Worm (Caenorhabditis elegans) whole organism, mixed stage, embryonic: Measurements from ENCODE around the gene swp-1.

ENCODE experiments used
- M03D4.4 ChIP-seq: sonication (generic microtip); optimal IDR thresholded peaks from 2 replicates; lab custom pipeline; 2017; ENCODE audit warnings: mild to moderate bottlenecking, missing genetic modification characterization, missing compliant biosample characterization
- bed-3 ChIP-seq: fragments of 200-800 bp; sonication (Bioruptor generic); optimal IDR thresholded peaks from 3 replicates; lab custom pipeline; 2018; ENCODE audit warnings: mild to moderate bottlenecking, missing genetic modification characterization, moderate library complexity, missing compliant biosample characterization
- blmp-1 ChIP-seq: fragments of 150-350 bp; optimal IDR thresholded peaks from 2 replicates; lab custom pipeline; 2014; ENCODE audit warnings: missing biosample characterization, missing genetic modification characterization
- ceh-39 ChIP-seq: fragments of 150-350 bp; optimal IDR thresholded peaks from 2 replicates; lab custom pipeline; 2014; ENCODE audit warnings: missing biosample characterization, missing genetic modification characterization
- ceh-43 ChIP-seq: fragments of 200-800 bp; sonication (Bioruptor generic); optimal IDR thresholded peaks from 2 replicates; lab custom pipeline; 2018; ENCODE audit warnings: mild to moderate bottlenecking, missing genetic modification characterization, moderate library complexity, missing compliant biosample characterization
- ceh-83 ChIP-seq: fragments of 200-800 bp; sonication (Bioruptor generic); optimal IDR thresholded peaks from 2 replicates; lab custom pipeline; 2018; ENCODE audit warnings: mild to moderate bottlenecking, missing genetic modification characterization, missing compliant biosample characterization
- ces-1 ChIP-seq: fragments of 150-350 bp; optimal IDR thresholded peaks from 2 replicates; lab custom pipeline; 2014; ENCODE audit warnings: missing biosample characterization, missing genetic modification reagents, missing genetic modification characterization
- cnd-1 ChIP-seq: fragments of 200-800 bp; sonication (Bioruptor generic); optimal IDR thresholded peaks from 2 replicates; lab custom pipeline; 2018; ENCODE audit warnings: mild to moderate bottlenecking, missing genetic modification characterization, missing compliant biosample characterization
- drap-1 ChIP-seq: fragments of 200-800 bp; sonication (Bioruptor generic); optimal IDR thresholded peaks from 3 replicates; lab custom pipeline; 2018; ENCODE audit warnings: mild to moderate bottlenecking, missing genetic modification characterization, missing compliant biosample characterization
- elt-1 ChIP-seq: sonication (generic microtip); optimal IDR thresholded peaks from 2 replicates; lab custom pipeline; 2017; ENCODE audit warnings: missing genetic modification characterization, mild to moderate bottlenecking, missing compliant biosample characterization, antibody characterized with exemption, moderate library complexity, borderline replicate concordance; ENCODE audit not compliant: insufficient read depth
- elt-3 ChIP-seq: fragments of 150-350 bp; optimal IDR thresholded peaks from 2 replicates; lab custom pipeline; 2014; ENCODE audit warnings: missing biosample characterization, missing genetic modification characterization
- flh-1 ChIP-seq: fragments of 200-800 bp; sonication (Bioruptor generic); optimal IDR thresholded peaks from 2 replicates; lab custom pipeline; 2018; ENCODE audit warnings: mild to moderate bottlenecking, missing genetic modification characterization, moderate library complexity, missing compliant biosample characterization
- ham-2 ChIP-seq: fragments of 200-800 bp; sonication (Bioruptor generic); optimal IDR thresholded peaks from 2 replicates; lab custom pipeline; 2018; ENCODE audit warnings: mild to moderate bottlenecking, missing genetic modification characterization, missing compliant biosample characterization
- hlh-1 ChIP-seq: fragments of 150-350 bp; optimal IDR thresholded peaks from 2 replicates; lab custom pipeline; 2014; ENCODE audit warnings: missing biosample characterization, missing genetic modification reagents, missing genetic modification characterization
- lin-13 ChIP-seq: fragments of 150-350 bp; optimal IDR thresholded peaks from 2 replicates; lab custom pipeline; 2014; ENCODE audit warnings: missing biosample characterization, missing genetic modification characterization
- lin-32 ChIP-seq: fragments of 200-800 bp; sonication (Bioruptor generic); optimal IDR thresholded peaks from 2 replicates; lab custom pipeline; 2018; ENCODE audit warnings: mild to moderate bottlenecking, missing genetic modification characterization, missing compliant biosample characterization
- lsy-2 ChIP-seq: fragments of 150-350 bp; optimal IDR thresholded peaks from 2 replicates; lab custom pipeline; 2014; ENCODE audit warnings: missing biosample characterization, missing genetic modification characterization
- mab-5 ChIP-seq: fragments of 150-350 bp; optimal IDR thresholded peaks from 2 replicates; lab custom pipeline; 2014; ENCODE audit warnings: missing biosample characterization, missing genetic modification characterization
- mep-1 ChIP-seq: fragments of 150-350 bp; optimal IDR thresholded peaks from 2 replicates; lab custom pipeline; 2017; ENCODE audit warnings: missing biosample characterization, missing genetic modification reagents, missing genetic modification characterization, inconsistent platforms
- mls-2 ChIP-seq: sonication (generic microtip); optimal IDR thresholded peaks from 2 replicates; lab custom pipeline; 2016; ENCODE audit warnings: mild to moderate bottlenecking, missing genetic modification characterization, moderate library complexity, missing compliant biosample characterization
- nhr-12 ChIP-seq: fragments of 150-350 bp; optimal IDR thresholded peaks from 2 replicates; lab custom pipeline; 2014; ENCODE audit warnings: missing biosample characterization, missing genetic modification characterization
- nhr-2 ChIP-seq: fragments of 150-350 bp; optimal IDR thresholded peaks from 2 replicates; lab custom pipeline; 2014; ENCODE audit warnings: missing biosample characterization, missing genetic modification characterization
- nhr-237 ChIP-seq: fragments of 150-350 bp; optimal IDR thresholded peaks from 2 replicates; lab custom pipeline; 2014; ENCODE audit warnings: missing biosample characterization, missing genetic modification characterization
- nhr-28 ChIP-seq: fragments of 150-350 bp; optimal IDR thresholded peaks from 2 replicates; lab custom pipeline; 2014; ENCODE audit warnings: missing biosample characterization, missing genetic modification characterization
- pha-4 ChIP-seq: fragments of 150-350 bp; optimal IDR thresholded peaks from 2 replicates; lab custom pipeline; 2018; ENCODE audit warnings: missing biosample characterization, missing genetic modification reagents, missing genetic modification characterization
- sem-2 ChIP-seq: fragments of 200-800 bp; sonication (Bioruptor generic); optimal IDR thresholded peaks from 2 replicates; lab custom pipeline; 2018; ENCODE audit warnings: mild to moderate bottlenecking, missing genetic modification characterization, missing compliant biosample characterization
- sptf-1 ChIP-seq: sonication (generic microtip); optimal IDR thresholded peaks from 2 replicates; lab custom pipeline; 2017; ENCODE audit warnings: mild to moderate bottlenecking, missing genetic modification characterization, moderate library complexity, missing compliant biosample characterization
- tbx-8 ChIP-seq: fragments of 200-800 bp; sonication (Bioruptor generic); optimal IDR thresholded peaks from 2 replicates; lab custom pipeline; 2018; ENCODE audit warnings: mild to moderate bottlenecking, missing genetic modification characterization, moderate library complexity, missing compliant biosample characterization
- unc-120 ChIP-seq: sonication (generic microtip); optimal IDR thresholded peaks from 2 replicates; lab custom pipeline; 2017; ENCODE audit warnings: missing genetic modification characterization, missing compliant biosample characterization; ENCODE audit not compliant: poor library complexity, severe bottlenecking
- unc-39 ChIP-seq: fragments of 150-350 bp; optimal IDR thresholded peaks from 2 replicates; lab custom pipeline; 2014; ENCODE audit warnings: missing biosample characterization, missing genetic modification characterization
- unc-62 ChIP-seq: fragments of 150-350 bp; optimal IDR thresholded peaks from 2 replicates; lab custom pipeline; 2014; ENCODE audit warnings: missing biosample characterization, missing genetic modification reagents, missing genetic modification characterization
- ztf-11 ChIP-seq: fragments of 150-350 bp; optimal IDR thresholded peaks from 2 replicates; lab custom pipeline; 2014; ENCODE audit warnings: missing biosample characterization, missing genetic modification characterization

Gene swp-1

ce11 chrIII:5697266-5697665, 8.1 kb downstream of the swp-1 start, which contains the start of gene B0336.7:
Gene B0336.7 (minus strand): TSS chrIII:5697366.
- TF ChIP-seq lin-32 (GFP tag; lab: Kevin White, UChicago) (no peak), blmp-1 (tag; lab: Kevin White, UChicago) (no peak), bed-3 (GFP tag; lab: Kevin White, UChicago) (no peak), ztf-11 (tag; lab: Kevin White, UChicago) (no peak), tbx-8 (no peak), mls-2 (no peak), flh-1 (no peak), ceh-39 (tag; lab: Kevin White, UChicago) (no peak), mep-1 (tag; lab: Kevin White, UChicago) (no peak), nhr-28 (tag; lab: Kevin White, UChicago) (no peak), drap-1 (GFP tag; lab: Kevin White, UChicago) (no peak), elt-1 (tag; lab: Kevin White, UChicago) (no peak), lsy-2 (tag; lab: Kevin White, UChicago) (no peak), sptf-1 (tag; lab: Kevin White, UChicago) (no peak), sem-2 (no peak), M03D4.4 (tag; lab: Kevin White, UChicago) (no peak), ham-2 (GFP tag; lab: Kevin White, UChicago) (no peak), elt-3 (no peak), nhr-12 (no peak), hlh-1 (tag; lab: Kevin White, UChicago) (no peak)
- TF ChIP-seq, all 35 proteins: peak for 0

ce11 chrIII:5693736-5694135, 11.6 kb downstream of the swp-1 start, which contains the start of gene B0336.13:
Gene B0336.13 (plus strand): TSS chrIII:5694036.
- TF ChIP-seq nhr-12 (no peak), unc-39 (no peak), sem-2 (no peak), nhr-2 (tag; lab: Kevin White, UChicago) (no peak), drap-1 (GFP tag; lab: Kevin White, UChicago) (no peak), hlh-1 (tag; lab: Kevin White, UChicago) (no peak), tbx-8 (no peak), nhr-237 (no peak), ceh-39 (tag; lab: Kevin White, UChicago) (no peak), ceh-43 (GFP tag; lab: Kevin White, UChicago) (no peak), lin-13 (tag; lab: Kevin White, UChicago) (no peak), mep-1 (tag; lab: Kevin White, UChicago) (no peak), ham-2 (GFP tag; lab: Kevin White, UChicago) (no peak)

ce11 chrIII:5692690-5693089, 12.6 kb downstream of the swp-1 start, which contains the start of the genes abi-1 and arle-14:
Gene abi-1 (minus strand): TSS chrIII:5692740.
Gene arle-14 (plus strand): TSS chrIII:5692906.
- TF ChIP-seq ceh-43 (GFP tag; lab: Kevin White, UChicago), result no peak
- TF ChIP-seq ces-1, result peak; percentile 76
- TF ChIP-seq ztf-11 (tag; lab: Kevin White, UChicago), result no peak
- no peak for TF ChIP-seq elt-1 (tag; lab: Kevin White, UChicago)
- no peak for TF ChIP-seq cnd-1 (tag; lab: Kevin White, UChicago)
- TF ChIP-seq unc-120, result no peak
- no peak for TF ChIP-seq drap-1 (GFP tag; lab: Kevin White, UChicago)
- TF ChIP-seq lin-32 (GFP tag; lab: Kevin White, UChicago), result no peak
- no peak for TF ChIP-seq nhr-12
- TF ChIP-seq ham-2 (GFP tag; lab: Kevin White, UChicago), result no peak
- peak; percentile 10 for TF ChIP-seq lsy-2 (tag; lab: Kevin White, UChicago)
- peak; percentile 31 for TF ChIP-seq mep-1 (tag; lab: Kevin White, UChicago)
- TF ChIP-seq unc-39, result no peak
- TF ChIP-seq pha-4 (tag; lab: Kevin White, UChicago), result no peak
- peak; percentile 19 for TF ChIP-seq sptf-1 (tag; lab: Kevin White, UChicago)
- no peak for TF ChIP-seq unc-62
- TF ChIP-seq tbx-8, result no peak
- TF ChIP-seq mab-5 (tag; lab: Kevin White, UChicago), result no peak
- TF ChIP-seq nhr-28 (tag; lab: Kevin White, UChicago), result no peak
- TF ChIP-seq ceh-83 (GFP tag; lab: Kevin White, UChicago), result no peak

- TF ChIP-seq cnd-1 (tag; lab: Kevin White, UChicago) (no peak), unc-39 (no peak), sptf-1 (tag; lab: Kevin White, UChicago) (no peak), unc-62 (no peak), mls-2 (no peak), sem-2 (no peak), ceh-83 (GFP tag; lab: Kevin White, UChicago) (no peak)
Observed at ce11 chrIII:5691826-5692225, 13.5 kb downstream of the swp-1 start.
